Fruit fly (Drosophila melanogaster): ENCODE measurements around the gene CG3999.

DNA sequence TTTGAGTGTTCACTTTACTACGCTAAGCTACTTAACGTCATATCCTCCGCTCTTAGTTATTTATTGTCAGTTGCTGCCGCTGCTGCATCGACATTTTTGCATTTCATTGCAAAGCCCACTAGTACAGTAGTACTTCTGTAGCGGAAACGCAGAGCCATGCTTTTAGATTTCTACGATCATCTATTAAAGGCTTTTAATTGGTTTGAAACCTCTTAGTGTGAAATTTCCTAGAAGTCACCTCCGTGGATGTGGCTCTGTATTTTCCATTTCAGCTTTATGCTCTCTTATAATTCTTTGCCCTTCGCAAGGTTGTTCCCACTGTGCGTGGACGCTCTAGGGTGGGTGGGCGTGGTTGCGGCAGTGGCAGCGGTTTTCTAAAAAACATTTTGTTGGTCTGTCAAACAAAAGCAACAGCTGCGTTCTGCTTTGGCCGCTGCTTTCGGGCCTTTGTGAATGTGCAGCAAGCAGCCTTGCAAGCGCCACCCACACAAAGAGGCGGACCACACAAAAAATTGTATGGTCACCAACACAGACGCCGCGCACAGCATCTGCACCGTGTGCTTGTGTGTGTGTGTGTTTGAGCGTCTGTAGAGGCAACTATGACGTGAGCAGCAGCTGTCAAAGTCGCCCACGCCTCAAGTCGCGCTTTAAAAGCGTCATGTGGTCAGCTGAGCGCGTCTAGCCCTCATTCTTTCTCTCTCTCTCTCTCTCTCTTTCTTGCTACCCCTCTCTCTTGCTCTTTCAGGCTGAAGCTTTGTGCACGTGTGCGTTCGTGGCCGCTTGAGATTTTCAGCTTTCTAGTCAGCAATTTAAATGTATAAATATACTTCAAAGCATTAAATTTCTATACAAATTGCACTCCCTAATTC is 15.5 kb downstream of the CG3999 start:
- TF ChIP-seq CG8478 (optimal IDR thresholded peaks at IDR 0.05) (no peak), CTCF (optimal IDR thresholded peaks at IDR 0.05) (no peak)

All from S2 (cell line).